Worm (Caenorhabditis elegans): ENCODE data around the gene cul-3.

- TF ChIP-seq pqm-1 (tag; optimal IDR thresholded peaks at IDR 0.05) (no peak), hlh-30 (tag; optimal IDR thresholded peaks at IDR 0.05; ENCODE audit: insufficient read depth) (no peak)
Measured at ce11 chrV:185124-185523, 7.9 kb downstream of the cul-3 start.

All from whole organism, L4 larva.